Worm (Caenorhabditis elegans) whole organism, L1 larva: Measurements from ENCODE around the gene C17C3.6.

ENCODE experiments used
- aly-2 ChIP-seq: fragments of 150-350 bp; optimal IDR thresholded peaks from 2 replicates; lab custom pipeline; 2014; ENCODE audit warnings: missing biosample characterization, missing genetic modification characterization
- fkh-4 ChIP-seq: sonication (generic microtip); optimal IDR thresholded peaks from 2 replicates; lab custom pipeline; 2016; ENCODE audit warnings: missing compliant biosample characterization, missing genetic modification characterization, borderline replicate concordance
- hpl-2 ChIP-seq: fragments of 150-350 bp; optimal IDR thresholded peaks from 2 replicates; lab custom pipeline; 2014; ENCODE audit warnings: missing biosample characterization, missing genetic modification reagents, missing genetic modification characterization
- isw-1 ChIP-seq: fragments of 200-800 bp; sonication (Bioruptor generic); IDR thresholded peaks from 2 replicates; pipeline ENCODE4 v1.3.6; 2022; ENCODE audit warnings: missing genetic modification characterization, missing compliant biosample characterization
- lin-39 ChIP-seq: fragments of 150-350 bp; optimal IDR thresholded peaks from 2 replicates; lab custom pipeline; 2014; ENCODE audit warnings: missing biosample characterization, missing genetic modification reagents, missing genetic modification characterization
- mdl-1 ChIP-seq, 2 experiments: fragments of 150-350 bp; optimal IDR thresholded peaks; 2 replicates each; lab custom pipeline; 2014 to 2017; ENCODE audit warnings: missing biosample characterization in 2 of 2, missing genetic modification characterization in 2 of 2, inconsistent platforms in 1 of 2
- nhr-237 ChIP-seq: fragments of 150-350 bp; optimal IDR thresholded peaks from 2 replicates; lab custom pipeline; 2014; ENCODE audit warnings: missing biosample characterization, missing genetic modification characterization
- nhr-77 ChIP-seq: fragments of 150-350 bp; optimal IDR thresholded peaks from 2 replicates; lab custom pipeline; 2014; ENCODE audit warnings: missing biosample characterization, missing genetic modification characterization
- snpc-4 ChIP-seq: fragments of 150-350 bp; optimal IDR thresholded peaks from 2 replicates; lab custom pipeline; 2014; ENCODE audit warnings: missing biosample characterization, missing genetic modification characterization

- TF ChIP-seq hpl-2 (GFP tag; lab: Kevin White, UChicago) (no peak), aly-2 (tag; lab: Kevin White, UChicago) (no peak), lin-39 (tag; lab: Kevin White, UChicago) (no peak), snpc-4 (tag; lab: Kevin White, UChicago) (no peak), nhr-237 (tag; lab: Kevin White, UChicago) (no peak), nhr-77 (tag; lab: Kevin White, UChicago) (no peak), mdl-1 (tag; optimal IDR thresholded peaks at IDR 0.05; lab: Kevin White, UChicago) (no peak), fkh-4 (tag; lab: Kevin White, UChicago) (no peak), isw-1 (GFP tag; lab: Robert Waterston, UW) (no peak)
Observed at ce11 chrII:5553531-5553930, 3.7 kb downstream of the C17C3.6 start.
